Worm (Caenorhabditis elegans): ENCODE data around the gene idpp-13.

Gene idpp-13

DNA sequence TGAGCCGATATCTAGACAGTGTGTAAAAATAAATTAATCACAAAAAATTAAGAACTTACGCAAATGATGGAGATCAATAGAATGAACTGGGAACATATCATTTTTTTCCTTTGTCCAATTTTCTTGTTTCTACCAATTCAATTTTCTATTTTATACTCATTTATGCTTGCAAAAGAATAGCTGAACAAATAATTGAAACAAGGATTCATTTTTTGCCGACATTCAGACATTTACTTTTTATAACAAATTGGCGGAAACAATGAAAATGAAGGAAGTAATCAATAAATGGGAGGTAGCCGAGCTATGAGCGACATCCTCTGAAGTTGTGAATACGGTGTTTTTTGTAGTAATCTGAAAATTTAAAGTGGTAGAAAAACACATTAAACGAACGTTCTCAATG lies at the start of gene idpp-13:
idpp-13 (minus strand) TSS at position 101 of the 400 bp plus-strand sequence.
- no peak for TF ChIP-seq him-1 (tag; optimal IDR thresholded peaks at IDR 0.05)
- no peak for TF ChIP-seq W03F9.2 (tag; optimal IDR thresholded peaks at IDR 0.05)
- TF ChIP-seq dao-5 (tag; optimal IDR thresholded peaks at IDR 0.05), result no peak

DNA sequence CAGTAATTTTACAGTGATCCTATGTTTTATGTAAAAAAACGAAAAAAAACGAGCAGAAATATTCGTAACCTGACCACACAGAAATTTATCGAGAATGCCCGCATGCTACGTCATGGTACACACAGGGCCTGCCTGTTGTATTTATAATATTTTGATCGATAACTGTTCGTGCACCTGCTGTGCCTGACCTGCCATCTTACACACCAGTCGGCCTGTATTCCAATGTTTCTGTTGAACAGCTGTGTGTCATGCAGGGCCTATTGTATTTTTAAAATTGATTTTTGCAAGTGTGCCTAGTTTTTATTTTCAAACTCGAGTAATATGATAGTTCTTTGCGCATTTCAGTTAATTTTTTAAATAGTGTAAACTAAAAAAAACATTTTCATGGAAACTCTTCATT lies 49.5 kb upstream of the idpp-13 start:
- TF ChIP-seq dao-5 (tag; optimal IDR thresholded peaks at IDR 0.05) (no peak), him-1 (tag; optimal IDR thresholded peaks at IDR 0.05) (no peak)

DNA sequence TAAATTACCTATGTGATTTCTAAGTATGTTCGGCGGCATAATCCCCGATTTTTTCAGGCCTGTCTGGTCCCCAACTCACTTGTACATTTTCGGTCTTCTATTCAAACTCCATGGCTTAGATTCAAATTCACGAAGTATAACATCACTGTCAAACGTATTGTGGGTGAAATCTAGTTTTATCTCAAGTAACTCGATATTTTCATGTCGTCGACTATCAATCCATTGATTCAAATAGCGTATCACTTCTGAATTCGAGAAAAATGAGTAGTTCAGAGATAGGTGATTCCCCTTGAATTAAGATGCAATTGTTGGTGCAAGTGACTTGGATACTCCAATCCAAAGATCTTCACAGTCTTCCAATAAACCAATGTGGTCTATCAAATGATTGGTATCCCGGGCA lies 47.8 kb upstream of the idpp-13 start:
- no peak for TF ChIP-seq W03F9.2 (tag; optimal IDR thresholded peaks at IDR 0.05)
- no peak for TF ChIP-seq dao-5 (tag; optimal IDR thresholded peaks at IDR 0.05)
- TF ChIP-seq him-1 (tag; optimal IDR thresholded peaks at IDR 0.05), result no peak

DNA sequence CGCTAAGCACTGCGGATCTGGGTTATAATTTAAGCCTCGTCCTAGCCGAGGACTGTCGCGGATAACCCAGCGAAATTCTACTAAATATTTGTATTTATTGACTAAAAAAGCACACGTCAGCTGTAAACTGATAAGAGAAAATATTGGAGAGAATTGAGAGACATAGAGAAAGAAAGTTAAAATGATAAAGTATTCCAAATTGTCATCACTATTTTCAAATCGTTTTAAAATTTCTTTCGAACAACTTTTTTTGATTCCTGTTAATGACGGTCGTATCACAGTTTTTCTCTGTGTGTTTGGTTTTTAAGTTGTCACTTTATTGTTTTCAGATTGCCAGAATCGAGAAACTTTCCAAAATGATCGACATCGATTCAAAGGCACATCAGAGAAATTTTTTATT lies 45.2 kb upstream of the idpp-13 start, which contains the start of gene fbxa-51:
fbxa-51 (plus strand) TSS at position 322 of the 400 bp plus-strand sequence.
- TF ChIP-seq dao-5 (tag; optimal IDR thresholded peaks at IDR 0.05), result no peak

DNA sequence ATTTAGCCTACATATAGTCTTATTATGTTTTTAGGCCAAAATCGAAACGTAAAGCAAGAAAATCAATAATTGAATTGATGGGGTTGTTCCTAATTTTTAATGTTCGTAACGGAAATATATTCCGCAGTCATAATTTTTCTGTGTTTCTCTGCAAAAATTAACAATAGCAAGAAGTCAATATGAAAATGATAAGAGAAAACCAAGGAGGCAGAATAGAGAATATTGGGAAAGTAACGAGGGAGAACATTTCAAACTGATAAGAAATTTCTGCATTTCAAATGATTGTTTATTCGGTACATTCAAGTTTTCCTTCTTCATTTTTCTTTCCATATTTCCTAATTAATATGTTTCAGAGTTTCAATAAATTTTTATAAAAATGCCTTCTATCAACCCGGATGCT lies 39.2 kb upstream of the idpp-13 start, which contains the start of gene fbxa-54:
fbxa-54 (plus strand) TSS at position 354 of the 400 bp plus-strand sequence.
- TF ChIP-seq dao-5 (tag; optimal IDR thresholded peaks at IDR 0.05) (no peak), him-1 (tag; optimal IDR thresholded peaks at IDR 0.05) (no peak), W03F9.2 (tag; optimal IDR thresholded peaks at IDR 0.05) (no peak)

DNA sequence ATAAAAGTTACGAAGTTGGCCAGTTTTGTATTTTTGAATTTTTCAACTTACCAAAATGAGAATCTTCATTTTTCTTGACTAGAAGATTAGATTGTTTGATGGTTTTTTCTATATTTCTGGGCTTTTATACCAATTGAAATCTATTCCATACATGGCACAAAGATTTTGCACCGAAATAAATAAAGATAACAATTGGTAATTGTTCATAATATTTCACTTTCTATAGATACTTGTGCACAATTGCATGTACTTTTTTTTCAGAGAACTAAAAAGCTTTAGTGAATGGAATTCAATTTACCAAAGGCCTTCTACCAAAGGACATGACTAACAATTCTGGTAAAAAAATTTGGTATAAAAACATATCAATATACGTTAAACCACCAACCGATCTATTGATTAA lies 37.8 kb upstream of the idpp-13 start, which contains the start of the genes T12B5.15 and T12B5.14:
T12B5.15 (minus strand) TSS at position 101 of the 400 bp plus-strand sequence.
T12B5.14 (plus strand) TSS at position 321 of the 400 bp plus-strand sequence.
- TF ChIP-seq dao-5 (tag; optimal IDR thresholded peaks at IDR 0.05) (no peak), him-1 (tag; optimal IDR thresholded peaks at IDR 0.05) (no peak), W03F9.2 (tag; optimal IDR thresholded peaks at IDR 0.05) (no peak)

DNA sequence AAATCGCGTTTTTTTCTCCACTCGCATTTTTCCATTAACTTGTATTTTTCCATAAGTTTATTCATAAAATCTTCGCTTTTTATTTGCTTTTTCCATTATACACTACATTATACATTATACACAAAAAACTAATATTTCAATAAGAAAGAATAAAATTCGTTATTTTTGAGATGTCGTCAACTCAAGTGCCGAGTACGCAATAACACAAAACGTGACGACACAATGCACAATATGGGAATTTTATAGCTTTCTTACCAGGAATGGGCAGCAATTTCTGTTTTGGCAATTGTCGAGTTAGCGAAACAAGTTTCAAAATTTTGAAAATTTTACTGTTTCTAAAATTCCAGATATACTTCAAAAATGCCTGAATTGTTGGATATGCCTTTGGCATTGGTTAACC lies 35.4 kb upstream of the idpp-13 start, which contains the start of gene fbxa-10:
fbxa-10 (plus strand) TSS at position 207 of the 400 bp plus-strand sequence.
- TF ChIP-seq him-1 (tag; optimal IDR thresholded peaks at IDR 0.05), result no peak
- TF ChIP-seq W03F9.2 (tag; optimal IDR thresholded peaks at IDR 0.05), result no peak
- no peak for TF ChIP-seq dao-5 (tag; optimal IDR thresholded peaks at IDR 0.05)

DNA sequence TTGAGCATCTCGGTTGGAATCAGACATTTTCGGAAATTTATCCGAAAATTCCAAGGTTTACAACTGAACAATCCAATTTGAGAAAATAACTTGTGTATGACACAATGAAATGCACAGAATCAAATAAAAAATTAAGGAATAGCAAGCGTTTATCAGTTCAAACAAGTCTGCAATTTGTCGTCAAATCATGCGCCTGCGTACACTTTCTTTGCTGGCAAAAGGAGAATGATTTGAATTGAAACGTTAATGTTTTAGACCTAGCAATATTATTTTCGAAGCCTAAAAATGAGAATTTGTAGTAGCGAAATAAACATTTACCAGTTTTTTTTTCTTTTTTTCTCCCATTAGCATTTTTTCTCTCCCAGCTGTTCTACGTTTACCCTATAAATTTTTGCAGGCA lies 33.7 kb upstream of the idpp-13 start, which contains the start of the genes fbxa-67 and fbxa-11:
fbxa-67 (minus strand) TSS at position 199 of the 400 bp plus-strand sequence.
fbxa-11 (plus strand) TSS at position 398 of the 400 bp plus-strand sequence.
- no peak for TF ChIP-seq dao-5 (tag; optimal IDR thresholded peaks at IDR 0.05)
- TF ChIP-seq him-1 (tag; optimal IDR thresholded peaks at IDR 0.05), result no peak
- TF ChIP-seq W03F9.2 (tag; optimal IDR thresholded peaks at IDR 0.05), result no peak

DNA sequence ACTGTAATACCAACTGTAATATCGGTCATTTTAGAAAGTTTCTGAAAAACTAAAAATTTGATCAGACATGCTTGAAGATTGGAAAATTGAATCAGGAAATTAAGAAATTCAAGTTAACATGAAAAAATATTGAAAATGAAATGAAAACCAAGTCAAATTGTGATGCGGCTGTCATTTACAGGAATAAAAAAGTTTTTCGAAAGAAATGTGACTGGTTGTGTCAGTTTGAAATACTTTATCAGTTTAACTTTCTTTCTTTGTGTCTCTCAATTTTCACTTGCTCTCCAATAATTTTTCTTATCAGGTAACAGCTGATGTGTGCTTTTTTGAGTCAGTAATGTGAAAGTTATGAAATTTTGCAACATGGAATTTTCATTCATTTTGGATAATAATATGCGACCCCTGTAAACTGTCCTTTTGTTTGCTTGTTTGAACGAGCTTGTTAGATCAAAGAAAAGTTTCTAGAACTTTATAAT lies 29.5 kb upstream of the idpp-13 start, which contains the start of gene fbxa-60:
fbxa-60 (minus strand) TSS at position 51 of the 476 bp plus-strand sequence.
- TF ChIP-seq him-1 (tag; optimal IDR thresholded peaks at IDR 0.05) (no peak), dao-5 (tag; optimal IDR thresholded peaks at IDR 0.05) (no peak), W03F9.2 (tag; optimal IDR thresholded peaks at IDR 0.05) (no peak)

DNA sequence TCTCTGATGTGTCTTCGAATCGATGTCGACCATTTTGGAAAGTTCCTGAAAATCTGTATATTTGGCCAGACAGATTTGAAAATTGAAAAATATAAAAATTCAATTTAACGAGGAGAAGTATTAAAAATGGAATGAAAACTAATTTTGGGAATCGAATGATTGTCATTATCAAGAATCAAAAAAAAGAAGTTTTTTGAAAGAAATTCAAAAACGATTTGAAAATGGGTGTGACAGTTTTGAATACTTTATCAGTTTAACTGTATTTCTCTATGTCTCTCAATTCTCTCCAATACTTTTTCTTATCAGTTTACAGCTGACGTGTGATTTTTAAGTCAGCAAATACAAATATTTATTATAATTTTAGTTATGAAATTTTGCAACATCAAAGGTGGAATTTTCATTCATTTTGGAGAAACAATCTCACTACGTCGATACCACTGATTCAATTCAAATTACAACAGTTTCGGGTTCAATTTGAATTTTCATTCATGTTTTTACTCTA lies 26.7 kb upstream of the idpp-13 start, which contains the start of gene fbxa-59:
fbxa-59 (minus strand) TSS at position 51 of the 502 bp plus-strand sequence.
- no peak for TF ChIP-seq dao-5 (tag; optimal IDR thresholded peaks at IDR 0.05)
- no peak for TF ChIP-seq him-1 (tag; optimal IDR thresholded peaks at IDR 0.05)
- TF ChIP-seq W03F9.2 (tag; optimal IDR thresholded peaks at IDR 0.05), result no peak

DNA sequence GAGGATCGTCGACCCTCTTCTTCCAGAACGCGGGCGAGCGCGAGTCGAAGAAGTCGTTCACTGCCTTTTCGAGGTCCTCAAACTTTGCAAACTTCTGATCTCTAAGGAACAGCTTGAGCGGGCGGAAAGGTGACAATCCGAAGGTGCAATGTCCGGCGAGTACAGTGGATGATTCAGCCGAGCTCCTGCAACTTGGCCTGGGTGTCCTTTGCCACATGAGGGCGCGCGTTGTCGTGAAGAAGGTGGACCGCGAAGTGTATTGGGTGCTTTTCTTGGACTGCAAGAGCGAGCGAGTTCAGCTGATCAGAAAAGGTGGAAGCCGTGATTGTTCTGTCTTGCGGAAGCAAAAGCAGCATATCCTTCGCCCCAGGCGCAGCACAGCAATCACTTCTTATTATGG lies 25.2 kb upstream of the idpp-13 start:
- TF ChIP-seq him-1 (tag; optimal IDR thresholded peaks at IDR 0.05) (no peak), dao-5 (tag; optimal IDR thresholded peaks at IDR 0.05) (no peak), W03F9.2 (tag; optimal IDR thresholded peaks at IDR 0.05) (no peak)

DNA sequence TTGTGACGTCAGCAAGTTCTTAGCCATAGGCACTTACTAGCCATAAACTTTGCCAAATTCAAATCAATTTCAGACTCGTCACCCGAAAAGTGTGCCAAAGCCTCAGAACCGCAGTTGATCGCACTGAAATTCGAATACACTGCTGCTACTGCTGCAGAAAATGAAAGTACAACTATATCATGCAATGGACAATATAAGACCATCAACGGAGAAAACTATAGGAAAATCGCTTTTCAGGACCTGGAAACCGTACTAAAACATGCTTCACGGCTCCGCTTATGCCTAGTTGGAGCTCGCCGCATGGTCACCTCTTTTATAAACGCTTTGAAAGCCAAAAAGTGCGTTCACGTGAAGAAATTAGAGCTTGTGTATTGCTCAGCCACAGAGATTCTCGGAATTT lies 21.8 kb upstream of the idpp-13 start, which contains the start of gene fbxa-22:
fbxa-22 (plus strand) TSS at position 301 of the 400 bp plus-strand sequence.
- no peak for TF ChIP-seq dao-5 (tag; optimal IDR thresholded peaks at IDR 0.05)
- no peak for TF ChIP-seq W03F9.2 (tag; optimal IDR thresholded peaks at IDR 0.05)
- no peak for TF ChIP-seq him-1 (tag; optimal IDR thresholded peaks at IDR 0.05)

DNA sequence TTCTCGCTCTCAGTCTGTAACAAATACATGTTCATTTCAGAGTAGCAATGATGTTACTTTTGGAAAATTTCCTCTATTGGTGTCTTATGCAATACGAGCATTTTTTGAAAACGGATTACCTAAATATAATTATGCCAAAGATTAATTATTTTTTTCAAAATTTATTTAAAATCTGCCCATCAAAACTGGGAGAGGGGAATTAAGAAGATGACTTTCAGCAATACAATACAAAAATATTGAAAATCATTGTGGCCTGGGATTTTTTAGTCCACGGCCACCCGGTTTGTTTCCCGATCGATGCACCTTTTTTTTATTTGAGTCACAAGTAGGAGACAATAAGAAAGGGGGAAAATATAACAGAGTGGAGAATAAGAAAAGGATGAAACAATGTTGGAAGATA lies 21.2 kb upstream of the idpp-13 start, which contains the start of gene fbxa-56:
fbxa-56 (minus strand) TSS at position 101 of the 400 bp plus-strand sequence.
- no peak for TF ChIP-seq him-1 (tag; optimal IDR thresholded peaks at IDR 0.05)
- TF ChIP-seq W03F9.2 (tag; optimal IDR thresholded peaks at IDR 0.05), result no peak
- no peak for TF ChIP-seq dao-5 (tag; optimal IDR thresholded peaks at IDR 0.05)

DNA sequence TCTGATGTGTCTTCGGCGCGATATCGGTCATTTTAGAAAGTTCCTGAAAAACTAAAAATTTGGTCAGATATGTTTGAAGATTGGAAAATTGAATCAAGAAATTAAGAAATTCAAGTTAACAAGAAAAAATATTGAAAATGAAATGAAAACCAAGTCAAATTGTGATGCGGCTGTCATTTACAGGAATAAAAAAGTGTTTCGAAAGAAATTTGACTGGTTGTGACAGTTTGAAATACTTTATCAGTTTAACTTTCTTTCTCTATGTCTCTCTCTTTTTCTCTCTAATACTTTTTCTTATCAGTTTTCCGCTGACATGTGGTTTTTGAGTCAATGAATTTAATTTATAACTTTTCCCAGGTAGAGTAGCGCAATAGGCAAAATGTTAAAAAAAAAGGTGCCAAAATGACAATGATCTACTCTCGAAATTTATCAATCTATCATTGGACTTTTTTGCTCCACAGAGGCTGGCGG lies 19.3 kb upstream of the idpp-13 start, which contains the start of gene fbxa-55:
fbxa-55 (minus strand) TSS at position 51 of the 471 bp plus-strand sequence.
- TF ChIP-seq him-1 (tag; optimal IDR thresholded peaks at IDR 0.05), result no peak
- TF ChIP-seq W03F9.2 (tag; optimal IDR thresholded peaks at IDR 0.05), result no peak
- no peak for TF ChIP-seq dao-5 (tag; optimal IDR thresholded peaks at IDR 0.05)
